Fruit fly (Drosophila melanogaster) whole organism, embryonic: Measurements from ENCODE around the gene CG12990.

Source experiments
- Asciz ChIP-seq: fragments of 200-800 bp; sonication (Bioruptor generic); optimal IDR thresholded peaks from 2 replicates; lab custom pipeline; 2017; ENCODE audit warnings: missing biosample characterization, mild to moderate bottlenecking, missing genetic modification characterization, missing genetic modification reagents
- BEAF-32 ChIP-seq: fragments of 200-800 bp; sonication (Bioruptor generic); optimal IDR thresholded peaks from 3 replicates; lab custom pipeline; 2017; ENCODE audit warnings: missing biosample characterization, missing genetic modification characterization, mild to moderate bottlenecking, moderate library complexity, missing genetic modification reagents
- CG10462 ChIP-seq: fragments of 200-800 bp; sonication (Bioruptor generic); optimal IDR thresholded peaks from 2 replicates; lab custom pipeline; 2016; ENCODE audit warnings: missing biosample characterization, missing genetic modification characterization
- CG10565 ChIP-seq: fragments of 200-800 bp; sonication (Bioruptor generic); optimal IDR thresholded peaks from 3 replicates; lab custom pipeline; 2016; ENCODE audit warnings: missing biosample characterization, mild to moderate bottlenecking, missing genetic modification characterization
- CG10654 ChIP-seq: fragments of 200-800 bp; sonication (Bioruptor generic); optimal IDR thresholded peaks from 2 replicates; lab custom pipeline; 2016; ENCODE audit warnings: missing biosample characterization, missing genetic modification characterization
- CG10979 ChIP-seq: fragments of 200-800 bp; sonication (Bioruptor generic); optimal IDR thresholded peaks from 2 replicates; lab custom pipeline; 2018; ENCODE audit warnings: missing biosample characterization, mild to moderate bottlenecking, missing genetic modification characterization, moderate library complexity
- CG12299 ChIP-seq: fragments of 200-800 bp; sonication (Bioruptor generic); optimal IDR thresholded peaks from 2 replicates; lab custom pipeline; 2018; ENCODE audit warnings: missing biosample characterization, mild to moderate bottlenecking, missing genetic modification characterization
- CG13296 ChIP-seq: fragments of 200-800 bp; sonication (Bioruptor generic); optimal IDR thresholded peaks from 3 replicates; lab custom pipeline; 2018; ENCODE audit warnings: missing biosample characterization, mild to moderate bottlenecking, missing genetic modification characterization
- CG14965 ChIP-seq: fragments of 200-800 bp; sonication (Bioruptor generic); optimal IDR thresholded peaks from 2 replicates; lab custom pipeline; 2016; ENCODE audit warnings: missing biosample characterization, missing genetic modification characterization, borderline replicate concordance
- CG15073 ChIP-seq: fragments of 200-800 bp; sonication (Bioruptor generic); optimal IDR thresholded peaks from 2 replicates; lab custom pipeline; 2016; ENCODE audit warnings: missing biosample characterization, missing genetic modification characterization
- CG1602 ChIP-seq: fragments of 200-800 bp; sonication (Bioruptor generic); optimal IDR thresholded peaks from 3 replicates; lab custom pipeline; 2016; ENCODE audit warnings: missing biosample characterization, missing genetic modification characterization
- CG17802 ChIP-seq: fragments of 200-800 bp; sonication (Bioruptor generic); optimal IDR thresholded peaks from 2 replicates; lab custom pipeline; 2018; ENCODE audit warnings: missing biosample characterization, mild to moderate bottlenecking, missing genetic modification characterization, moderate library complexity
- CG2712 ChIP-seq: fragments of 200-800 bp; optimal IDR thresholded peaks from 3 replicates; lab custom pipeline; 2019; ENCODE audit warnings: missing biosample characterization, mild to moderate bottlenecking, missing genetic modification characterization, moderate library complexity
- CG34376 ChIP-seq: fragments of 200-800 bp; sonication (Bioruptor generic); optimal IDR thresholded peaks from 2 replicates; lab custom pipeline; 2018; ENCODE audit warnings: missing biosample characterization, mild to moderate bottlenecking, missing genetic modification characterization
- CG3995 ChIP-seq: fragments of 200-800 bp; sonication (Bioruptor generic); optimal IDR thresholded peaks from 3 replicates; lab custom pipeline; 2016; ENCODE audit warnings: missing biosample characterization, missing genetic modification characterization
- CG43689 ChIP-seq: fragments of 200-800 bp; sonication (Bioruptor generic); IDR thresholded peaks from 2 replicates; pipeline ENCODE4 v1.3.6; 2022; ENCODE audit warnings: missing biosample characterization, missing genetic modification characterization
- CG4424 ChIP-seq: fragments of 200-800 bp; sonication (Bioruptor generic); optimal IDR thresholded peaks from 3 replicates; lab custom pipeline; 2016; ENCODE audit warnings: missing biosample characterization, missing genetic modification characterization
- CG4854 ChIP-seq: fragments of 200-800 bp; sonication (Bioruptor generic); optimal IDR thresholded peaks from 2 replicates; lab custom pipeline; 2016; ENCODE audit warnings: missing biosample characterization, missing genetic modification characterization, inconsistent platforms
- CG6689 ChIP-seq: fragments of 200-800 bp; sonication (Bioruptor generic); IDR thresholded peaks from 2 replicates; pipeline ENCODE4 v1.3.6; 2022; ENCODE audit warnings: missing biosample characterization, missing genetic modification characterization
- CG6813 ChIP-seq: fragments of 200-800 bp; sonication (Bioruptor generic); optimal IDR thresholded peaks from 2 replicates; lab custom pipeline; 2017; ENCODE audit warnings: missing biosample characterization, missing genetic modification characterization, mild to moderate bottlenecking, moderate library complexity, missing genetic modification reagents
- CG6854 ChIP-seq: fragments of 200-800 bp; sonication (Bioruptor generic); optimal IDR thresholded peaks from 3 replicates; lab custom pipeline; 2017; ENCODE audit warnings: missing biosample characterization, mild to moderate bottlenecking, missing genetic modification characterization
- CG8089 ChIP-seq: fragments of 200-800 bp; sonication (Bioruptor generic); optimal IDR thresholded peaks from 3 replicates; lab custom pipeline; 2016; ENCODE audit warnings: missing biosample characterization, missing genetic modification characterization
- CG9797 ChIP-seq: fragments of 200-800 bp; sonication (Bioruptor generic); optimal IDR thresholded peaks from 3 replicates; lab custom pipeline; 2018; ENCODE audit warnings: missing biosample characterization, mild to moderate bottlenecking, missing genetic modification characterization
- CG9932 ChIP-seq: fragments of 200-800 bp; sonication (Bioruptor generic); IDR thresholded peaks from 2 replicates; pipeline ENCODE4 v1.3.6; 2022; ENCODE audit warnings: missing biosample characterization, missing genetic modification characterization
- Camta ChIP-seq: fragments of 200-800 bp; sonication (Bioruptor generic); optimal IDR thresholded peaks from 2 replicates; lab custom pipeline; 2016; ENCODE audit warnings: missing biosample characterization, missing genetic modification characterization
- H15 ChIP-seq: fragments of 200-800 bp; sonication (Bioruptor generic); IDR thresholded peaks from 3 replicates; pipeline ENCODE4 v1.3.6; 2022; ENCODE audit warnings: missing biosample characterization, missing genetic modification characterization
- HLH3B ChIP-seq: fragments of 200-800 bp; sonication (Bioruptor generic); IDR thresholded peaks from 2 replicates; pipeline ENCODE4 v1.3.6; 2022; ENCODE audit warnings: missing biosample characterization, missing genetic modification characterization
- Hand ChIP-seq: fragments of 200-800 bp; sonication (Bioruptor generic); optimal IDR thresholded peaks from 2 replicates; lab custom pipeline; 2017; ENCODE audit warnings: mild to moderate bottlenecking, missing biosample characterization, missing genetic modification reagents, missing genetic modification characterization
- Hey ChIP-seq: fragments of 200-800 bp; sonication (Bioruptor generic); optimal IDR thresholded peaks from 3 replicates; lab custom pipeline; 2018; ENCODE audit warnings: missing biosample characterization, mild to moderate bottlenecking, missing genetic modification characterization
- Hr39 ChIP-seq: fragments of >200 bp; optimal IDR thresholded peaks from 2 replicates; lab custom pipeline; 2017
- Hr78 ChIP-seq, 2 experiments: fragments of 200-800 bp in 1 of 2; fragments of >200 bp in 1 of 2; sonication (Bioruptor generic) in 1 of 2; optimal IDR thresholded peaks; 2 replicates each; lab custom pipeline; 2017 to 2019; ENCODE audit warnings: missing biosample characterization in 2 of 2, missing genetic modification characterization in 2 of 2, mild to moderate bottlenecking in 1 of 2, moderate library complexity in 1 of 2
- Jarid2 ChIP-seq: fragments of 200-800 bp; sonication (Bioruptor generic); optimal IDR thresholded peaks from 3 replicates; lab custom pipeline; 2017; ENCODE audit warnings: mild to moderate bottlenecking, missing biosample characterization, missing genetic modification reagents, missing genetic modification characterization
- MBD-R2 ChIP-seq: fragments of 200-800 bp; sonication (Bioruptor generic); IDR thresholded peaks from 2 replicates; pipeline ENCODE4 v1.3.6; 2022; ENCODE audit warnings: missing biosample characterization, missing genetic modification characterization
- Ssrp ChIP-seq: fragments of 200-800 bp; sonication (Bioruptor generic); optimal IDR thresholded peaks from 2 replicates; lab custom pipeline; 2018; ENCODE audit warnings: missing biosample characterization, mild to moderate bottlenecking, missing genetic modification characterization, moderate library complexity
- Usf ChIP-seq: fragments of 200-800 bp; sonication (Bioruptor generic); optimal IDR thresholded peaks from 2 replicates; lab custom pipeline; 2017; ENCODE audit warnings: missing genotype, missing biosample characterization, missing genetic modification characterization
- aop ChIP-seq: fragments of 200-800 bp; sonication (Bioruptor generic); IDR thresholded peaks from 2 replicates; pipeline ENCODE4 v1.3.6; 2022; ENCODE audit warnings: missing biosample characterization, missing genetic modification characterization
- cad ChIP-seq: fragments of >200 bp; optimal IDR thresholded peaks from 2 replicates; lab custom pipeline; 2017; ENCODE audit warnings: missing biosample characterization, missing genetic modification characterization
- chn ChIP-seq: fragments of 200-800 bp; sonication (Bioruptor generic); optimal IDR thresholded peaks from 2 replicates; lab custom pipeline; 2016; ENCODE audit warnings: missing biosample characterization, missing genetic modification characterization
- dm ChIP-seq: fragments of 200-800 bp; sonication (Bioruptor generic); optimal IDR thresholded peaks from 3 replicates; lab custom pipeline; 2016; ENCODE audit warnings: missing biosample characterization, missing genetic modification characterization
- fd96Cb ChIP-seq: fragments of 200-800 bp; sonication (Bioruptor generic); optimal IDR thresholded peaks from 2 replicates; lab custom pipeline; 2018; ENCODE audit warnings: missing biosample characterization, mild to moderate bottlenecking, missing genetic modification characterization, moderate library complexity
- nerfin-2 ChIP-seq: fragments of 200-800 bp; sonication (Bioruptor generic); IDR thresholded peaks from 2 replicates; pipeline ENCODE4 v1.3.6; 2022; ENCODE audit warnings: missing biosample characterization, missing genetic modification characterization; ENCODE audit not compliant: partially characterized antibody
- phol ChIP-seq: fragments of 200-800 bp; sonication (Bioruptor generic); optimal IDR thresholded peaks from 3 replicates; lab custom pipeline; 2018; ENCODE audit warnings: missing biosample characterization, mild to moderate bottlenecking, missing genetic modification characterization, moderate library complexity
- repo ChIP-seq: fragments of 200-800 bp; sonication (Bioruptor generic); optimal IDR thresholded peaks from 2 replicates; lab custom pipeline; 2016; ENCODE audit warnings: missing biosample characterization, missing genetic modification characterization
- sd ChIP-seq: fragments of 200-800 bp; sonication (Bioruptor generic); optimal IDR thresholded peaks from 3 replicates; lab custom pipeline; 2018; ENCODE audit warnings: missing biosample characterization, mild to moderate bottlenecking, missing genetic modification characterization, moderate library complexity
- sr ChIP-seq: fragments of 200-800 bp; sonication (Bioruptor generic); IDR thresholded peaks from 3 replicates; pipeline ENCODE4 v1.3.6; 2022; ENCODE audit warnings: missing biosample characterization, missing genetic modification characterization
- tio ChIP-seq: fragments of 200-800 bp; sonication (Bioruptor generic); optimal IDR thresholded peaks from 2 replicates; lab custom pipeline; 2017; ENCODE audit warnings: missing biosample characterization, missing genetic modification characterization, inconsistent platforms
- unc-4 ChIP-seq: fragments of 200-800 bp; sonication (Bioruptor generic); IDR thresholded peaks from 2 replicates; pipeline ENCODE4 v1.3.6; 2022; ENCODE audit warnings: missing biosample characterization, missing genetic modification characterization; ENCODE audit not compliant: partially characterized antibody
- usp ChIP-seq: fragments of >200 bp; optimal IDR thresholded peaks from 2 replicates; lab custom pipeline; 2017; ENCODE audit warnings: missing biosample characterization, missing genetic modification characterization
- zf30C ChIP-seq: fragments of 200-800 bp; sonication (Bioruptor generic); optimal IDR thresholded peaks from 3 replicates; lab custom pipeline; 2018; ENCODE audit warnings: missing biosample characterization, mild to moderate bottlenecking, missing genetic modification characterization

The CG12990 gene

DNA sequence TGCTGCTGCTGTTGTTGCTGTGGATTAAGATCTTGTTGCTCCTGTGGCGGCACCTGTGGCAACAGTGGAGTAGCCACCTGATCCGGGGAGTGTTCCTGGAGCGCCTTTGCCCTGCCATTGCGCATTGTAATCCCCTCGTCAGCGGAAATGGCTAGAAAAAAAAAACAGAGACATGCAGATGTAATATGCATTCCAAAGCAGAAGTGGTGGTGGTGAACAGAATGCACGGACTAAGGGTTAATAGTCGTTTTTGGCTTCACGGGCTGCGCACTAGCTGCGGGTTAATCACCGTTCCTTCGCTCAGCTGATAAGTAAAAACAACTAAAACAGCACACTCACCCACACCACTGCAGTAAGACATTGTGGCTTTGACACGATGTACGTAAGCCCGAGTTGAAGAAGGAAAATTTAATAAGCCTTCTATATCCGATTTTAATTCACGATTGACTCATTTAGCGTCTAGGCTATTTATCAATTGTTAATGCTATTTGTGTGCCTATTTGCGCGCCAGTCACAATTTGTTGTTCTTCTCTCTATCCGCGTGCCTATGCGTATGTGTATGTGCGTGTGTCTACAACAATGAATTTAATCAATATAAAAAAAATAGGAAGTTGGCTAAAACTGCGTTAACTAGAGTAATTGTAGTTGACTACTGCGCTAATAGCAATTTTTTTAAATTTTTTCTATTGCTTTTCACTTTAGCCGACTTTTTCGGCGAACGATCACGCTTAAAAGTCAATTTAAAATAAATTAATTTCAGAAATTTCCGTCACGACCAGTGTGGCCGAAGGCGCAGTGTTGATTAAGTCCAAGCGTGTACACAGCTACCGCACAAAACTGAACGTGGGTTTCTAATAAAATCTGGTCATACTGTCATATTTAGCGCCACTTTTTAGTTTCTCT lies 44.3 kb downstream of the CG12990 start, which contains the start of gene stas (continued):
- TF ChIP-seq CG6689 (GFP tag; lab: Robert Waterston, UW), result no peak
- TF ChIP-seq CG10565 (GFP tag; lab: Kevin White, UChicago), result no peak
- TF ChIP-seq chn (GFP tag; lab: Kevin White, UChicago), result no peak
- TF ChIP-seq CG4424 (GFP tag; lab: Kevin White, UChicago), result no peak
- TF ChIP-seq Hr39 (lab: Kevin White, UChicago), result no peak
- peak; percentile 14 for TF ChIP-seq phol
- TF ChIP-seq zf30C (GFP tag; lab: Kevin White, UChicago), result no peak
- TF ChIP-seq cad (GFP tag; lab: Kevin White, UChicago), result no peak
- TF ChIP-seq BEAF-32, result peak; percentile 44
- TF ChIP-seq CG14965 (GFP tag; lab: Kevin White, UChicago), result no peak
- peak; percentile 30 for TF ChIP-seq CG34376 (GFP tag; lab: Kevin White, UChicago)
- no peak for TF ChIP-seq fd96Cb
- TF ChIP-seq CG8089, result no peak
- no peak for TF ChIP-seq CG10979 (tag; lab: Kevin White, UChicago)
- TF ChIP-seq unc-4 (GFP tag; lab: Robert Waterston, UW), result 0 out of 2 replicates have a peak, but pooled peaks have one; percentile 18
- no peak for TF ChIP-seq dm (GFP tag; lab: Kevin White, UChicago)
- TF ChIP-seq CG43689 (GFP tag; lab: Robert Waterston, UW), result no peak
- TF ChIP-seq CG6813 (GFP tag; lab: Kevin White, UChicago), result no peak
- TF ChIP-seq CG17802 (tag; lab: Kevin White, UChicago), result no peak
- no peak for TF ChIP-seq CG4854 (GFP tag; lab: Kevin White, UChicago)
- no peak for TF ChIP-seq H15 (GFP tag; lab: Robert Waterston, UW)
- TF ChIP-seq HLH3B (GFP tag; lab: Robert Waterston, UW), result no peak
- TF ChIP-seq Hey (tag; lab: Kevin White, UChicago), result no peak
- no peak for TF ChIP-seq repo (GFP tag; lab: Kevin White, UChicago)
- no peak for TF ChIP-seq Hr78 (GFP tag; optimal IDR thresholded peaks at IDR 0.05; lab: Kevin White, UChicago)
- peak; percentile 36 for TF ChIP-seq CG13296 (GFP tag; lab: Kevin White, UChicago)
- TF ChIP-seq CG10462 (GFP tag; lab: Kevin White, UChicago), result no peak
- no peak for TF ChIP-seq Camta (GFP tag; lab: Kevin White, UChicago)
- no peak for TF ChIP-seq tio (GFP tag; lab: Kevin White, UChicago)
- no peak for TF ChIP-seq Asciz (GFP tag; lab: Kevin White, UChicago)
- TF ChIP-seq CG9932 (GFP tag; lab: Robert Waterston, UW), result no peak
- TF ChIP-seq CG2712, result peak; percentile 40
- TF ChIP-seq nerfin-2 (GFP tag; lab: Robert Waterston, UW), result no peak
- no peak for TF ChIP-seq CG6854 (GFP tag; lab: Kevin White, UChicago)
- TF ChIP-seq sd (tag; lab: Kevin White, UChicago), result peak; percentile 25
- no peak for TF ChIP-seq sr
- no peak for TF ChIP-seq usp (GFP tag; lab: Kevin White, UChicago)
- TF ChIP-seq CG1602 (GFP tag; lab: Kevin White, UChicago), result no peak
- TF ChIP-seq CG10654, result no peak
- TF ChIP-seq Ssrp, result no peak
- no peak for TF ChIP-seq aop (GFP tag; lab: Robert Waterston, UW)
- peak; percentile 10 for TF ChIP-seq CG12299 (tag; lab: Kevin White, UChicago)
- no peak for TF ChIP-seq CG3995
- peak; percentile 41 for TF ChIP-seq MBD-R2 (GFP tag; lab: Robert Waterston, UW)
- peak; percentile 83 for TF ChIP-seq CG9797
- no peak for TF ChIP-seq Jarid2 (GFP tag; lab: Kevin White, UChicago)
- TF ChIP-seq Hand (GFP tag; lab: Kevin White, UChicago), result no peak
- no peak for TF ChIP-seq Usf (GFP tag; lab: Kevin White, UChicago)
- TF ChIP-seq CG15073, result no peak
